Worm (Caenorhabditis elegans): ENCODE results near the gene F46B3.16.

F46B3.16 gene

ce11 chrV:20634330-20634729 lies at the start of gene F46B3.16:
Gene F46B3.16 (plus strand): TSS chrV:20634630.
- TF ChIP-seq dox-1 (GFP tag; IDR thresholded peaks at IDR 0.05) (no peak), sea-2 (GFP tag; IDR thresholded peaks at IDR 0.05) (no peak), aptf-2 (GFP tag; conservative IDR thresholded peaks at IDR 0.05) (no peak), lin-26 (GFP tag; IDR thresholded peaks at IDR 0.05) (no peak), B0336.3 (GFP tag; IDR thresholded peaks at IDR 0.05) (no peak), cebp-2 (GFP tag; IDR thresholded peaks at IDR 0.05) (no peak), nfyb-1 (GFP tag; IDR thresholded peaks at IDR 0.05) (no peak), ztf-18 (tag; optimal IDR thresholded peaks at IDR 0.05) (no peak), tlf-1 (GFP tag; optimal IDR thresholded peaks at IDR 0.05) (no peak), mxl-1 (tag; optimal IDR thresholded peaks at IDR 0.05) (no peak), rcor-1 (GFP tag; IDR thresholded peaks at IDR 0.05) (no peak), xnd-1 (tag; optimal IDR thresholded peaks at IDR 0.05) (no peak)

ce11 chrV:20594746-20595145 lies 39.7 kb upstream of the F46B3.16 start, which contains the start of gene F26F2.10:
Gene F26F2.10 (minus strand): TSS chrV:20594846.
- TF ChIP-seq Y67H2A.10 (GFP tag; conservative IDR thresholded peaks at IDR 0.05) (no peak), snpc-4 (GFP tag; optimal IDR thresholded peaks at IDR 0.05) (no peak), snpc-4 (tag; optimal IDR thresholded peaks at IDR 0.05) (no peak), rec-8 (tag; optimal IDR thresholded peaks at IDR 0.05) (no peak), him-1 (tag; optimal IDR thresholded peaks at IDR 0.05) (no peak), Y53F4B.3 (GFP tag; IDR thresholded peaks at IDR 0.05) (no peak), tlf-1 (GFP tag; optimal IDR thresholded peaks at IDR 0.05) (no peak), egl-44 (GFP tag; IDR thresholded peaks at IDR 0.05) (no peak), ztf-3 (GFP tag; optimal IDR thresholded peaks at IDR 0.05) (no peak), dox-1 (GFP tag; IDR thresholded peaks at IDR 0.05) (no peak), rcor-1 (GFP tag; IDR thresholded peaks at IDR 0.05) (no peak), hlh-26 (GFP tag; conservative IDR thresholded peaks at IDR 0.05) (no peak)

ce11 chrV:20595653-20596052 lies 38.8 kb upstream of the F46B3.16 start, which contains the start of gene F26F2.11:
Gene F26F2.11 (minus strand): TSS chrV:20595753.
- TF ChIP-seq bed-2 (GFP tag; IDR thresholded peaks at IDR 0.05): no peak
- no peak for TF ChIP-seq tbp1 (GFP tag; optimal IDR thresholded peaks at IDR 0.05)
- TF ChIP-seq tlf-1 (GFP tag; optimal IDR thresholded peaks at IDR 0.05): no peak
- no peak for TF ChIP-seq hmg-20 (GFP tag; IDR thresholded peaks at IDR 0.05)
- no peak for TF ChIP-seq nhr-179 (tag; optimal IDR thresholded peaks at IDR 0.05)
- no peak for TF ChIP-seq B0035.1 (tag; optimal IDR thresholded peaks at IDR 0.05)
- TF ChIP-seq xnd-1 (tag; optimal IDR thresholded peaks at IDR 0.05): no peak
- no peak for TF ChIP-seq hmg-1.2 (GFP tag; IDR thresholded peaks at IDR 0.05)
- TF ChIP-seq sptf-2 (GFP tag; optimal IDR thresholded peaks at IDR 0.05): no peak
- TF ChIP-seq K12H6.12 (tag; optimal IDR thresholded peaks at IDR 0.05): no peak
- no peak for TF ChIP-seq ztf-25 (GFP tag; IDR thresholded peaks at IDR 0.05)
- no peak for TF ChIP-seq die-1 (tag; optimal IDR thresholded peaks at IDR 0.05)
- no peak for TF ChIP-seq efl-1 (GFP tag; optimal IDR thresholded peaks at IDR 0.05)
- TF ChIP-seq Y95B8A.8 (GFP tag; IDR thresholded peaks at IDR 0.05): no peak
- no peak for TF ChIP-seq let-526 (GFP tag; IDR thresholded peaks at IDR 0.05)

ce11 chrV:20597076-20597475 lies 37.4 kb upstream of the F46B3.16 start, which contains the start of gene F46B3.1:
Gene F46B3.1 (minus strand): TSS chrV:20597176.
- no peak for TF ChIP-seq lin-26 (GFP tag; IDR thresholded peaks at IDR 0.05)
- TF ChIP-seq F57A8.1 (GFP tag; optimal IDR thresholded peaks at IDR 0.05): no peak
- no peak for TF ChIP-seq akir-1 (GFP tag; optimal IDR thresholded peaks at IDR 0.05)
- TF ChIP-seq tlf-1 (GFP tag; optimal IDR thresholded peaks at IDR 0.05): no peak
- no peak for TF ChIP-seq athp-1 (tag; optimal IDR thresholded peaks at IDR 0.05)
- TF ChIP-seq B0019.2 (GFP tag; conservative IDR thresholded peaks at IDR 0.05): no peak
- TF ChIP-seq F49E8.2 (tag; optimal IDR thresholded peaks at IDR 0.05; ENCODE audit: insufficient read depth): no peak
- no peak for TF ChIP-seq lsl-1 (GFP tag; optimal IDR thresholded peaks at IDR 0.05)
- no peak for TF ChIP-seq hlh-26 (GFP tag; conservative IDR thresholded peaks at IDR 0.05)
- TF ChIP-seq nhr-179 (tag; optimal IDR thresholded peaks at IDR 0.05): no peak
- no peak for TF ChIP-seq zim-3 (tag; optimal IDR thresholded peaks at IDR 0.05)
- TF ChIP-seq ztf-6 (GFP tag; IDR thresholded peaks at IDR 0.05): no peak
- TF ChIP-seq Y67H2A.10 (GFP tag; conservative IDR thresholded peaks at IDR 0.05): no peak
- TF ChIP-seq sptf-2 (GFP tag; optimal IDR thresholded peaks at IDR 0.05): no peak
- no peak for TF ChIP-seq C17E4.6 (GFP tag; IDR thresholded peaks at IDR 0.05)
- TF ChIP-seq snpc-4 (GFP tag; optimal IDR thresholded peaks at IDR 0.05): no peak
- no peak for TF ChIP-seq snpc-4 (tag; optimal IDR thresholded peaks at IDR 0.05)
- no peak for TF ChIP-seq madf-8 (GFP tag; conservative IDR thresholded peaks at IDR 0.05)
- no peak for TF ChIP-seq F37B4.10 (GFP tag; IDR thresholded peaks at IDR 0.05)
